Worm (Caenorhabditis elegans) whole organism, early embryonic: Measurements from ENCODE around the gene erp-44.2.

Experiments
- B0310.2 ChIP-seq: sonication (generic microtip); optimal IDR thresholded peaks from 2 replicates; lab custom pipeline; 2016; ENCODE audit warnings: mild to moderate bottlenecking, missing genetic modification characterization, missing compliant biosample characterization
- F13C5.2 ChIP-seq: sonication (generic microtip); optimal IDR thresholded peaks from 2 replicates; lab custom pipeline; 2017; ENCODE audit warnings: mild to moderate bottlenecking, missing genetic modification characterization, inconsistent platforms, missing compliant biosample characterization
- aly-1 ChIP-seq: sonication (generic microtip); optimal IDR thresholded peaks from 2 replicates; lab custom pipeline; 2016; ENCODE audit warnings: missing genetic modification characterization, missing compliant biosample characterization
- ama-1 ChIP-seq: fragments of 150-350 bp; optimal IDR thresholded peaks from 2 replicates; lab custom pipeline; 2014
- ceh-13 ChIP-seq: fragments of 200-800 bp; sonication (Bioruptor generic); optimal IDR thresholded peaks from 2 replicates; lab custom pipeline; 2018; ENCODE audit warnings: mild to moderate bottlenecking, missing genetic modification characterization, missing compliant biosample characterization
- ceh-36 ChIP-seq: sonication (generic microtip); optimal IDR thresholded peaks from 2 replicates; lab custom pipeline; 2016; ENCODE audit warnings: missing genetic modification characterization, inconsistent platforms, missing compliant biosample characterization
- ets-7 ChIP-seq: sonication (generic microtip); optimal IDR thresholded peaks from 2 replicates; lab custom pipeline; 2016; ENCODE audit warnings: missing genotype, missing genetic modification characterization, missing compliant biosample characterization
- flt-1 ChIP-seq: fragments of 200-800 bp; sonication (Bioruptor generic); IDR thresholded peaks from 2 replicates; pipeline ENCODE4 v1.3.6; 2022; ENCODE audit warnings: missing genetic modification characterization, missing compliant biosample characterization
- hmbx-1 ChIP-seq: sonication (generic microtip); optimal IDR thresholded peaks from 2 replicates; lab custom pipeline; 2016; ENCODE audit warnings: mild to moderate bottlenecking, missing genetic modification characterization, missing compliant biosample characterization
- hmg-4 ChIP-seq: fragments of 200-800 bp; sonication (Bioruptor generic); optimal IDR thresholded peaks from 2 replicates; lab custom pipeline; 2018; ENCODE audit warnings: mild to moderate bottlenecking, missing genetic modification characterization, missing compliant biosample characterization
- hnd-1 ChIP-seq: sonication (generic microtip); optimal IDR thresholded peaks from 2 replicates; lab custom pipeline; 2016; ENCODE audit warnings: missing genetic modification characterization, missing compliant biosample characterization
- pes-1 ChIP-seq: fragments of 200-800 bp; sonication (Bioruptor generic); IDR thresholded peaks from 2 replicates; pipeline ENCODE4 v1.3.6; 2022; ENCODE audit warnings: missing genetic modification reagents, missing genetic modification characterization, missing compliant biosample characterization
- scrt-1 ChIP-seq: fragments of 200-800 bp; sonication (Bioruptor generic); IDR thresholded peaks from 2 replicates; pipeline ENCODE4 v1.3.6; 2022; ENCODE audit warnings: missing genetic modification characterization, missing compliant biosample characterization
- sea-1 ChIP-seq: fragments of 200-800 bp; sonication (Bioruptor generic); conservative IDR thresholded peaks from 2 replicates; pipeline ENCODE4 v1.3.6; 2022; ENCODE audit warnings: missing genetic modification characterization, missing compliant biosample characterization
- tbx-11 ChIP-seq: fragments of 200-800 bp; sonication (Bioruptor generic); IDR thresholded peaks from 2 replicates; pipeline ENCODE4 v1.3.6; 2022; ENCODE audit warnings: missing genetic modification characterization, missing compliant biosample characterization
- tbx-37 ChIP-seq: fragments of 200-800 bp; sonication (Bioruptor generic); conservative IDR thresholded peaks from 2 replicates; pipeline ENCODE4 v1.3.6; 2022; ENCODE audit warnings: missing genetic modification reagents, missing genetic modification characterization, missing compliant biosample characterization
- tra-4 ChIP-seq: sonication (generic microtip); optimal IDR thresholded peaks from 2 replicates; lab custom pipeline; 2017; ENCODE audit warnings: missing genetic modification characterization, missing compliant biosample characterization

erp-44.2 gene

DNA sequence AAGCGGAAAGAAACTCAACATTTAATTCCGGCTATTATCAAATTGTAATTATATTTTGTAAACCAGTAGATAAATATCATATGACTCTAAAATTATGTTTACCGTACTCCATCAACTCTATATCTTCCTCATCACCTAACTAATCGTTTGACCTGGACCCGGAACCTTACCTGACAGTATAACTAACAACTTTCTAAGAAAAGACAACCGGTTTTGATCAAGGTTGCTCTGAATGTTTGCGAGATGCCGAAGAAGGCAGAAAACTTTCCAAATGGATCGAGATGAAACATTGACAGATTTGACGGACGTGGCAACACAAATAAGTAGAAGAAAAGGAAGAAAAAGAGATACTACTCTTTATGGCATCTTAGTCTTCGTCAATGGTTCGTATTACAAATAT is 9.8 kb downstream of the erp-44.2 start:
- TF ChIP-seq ets-7, result no peak
- no peak for TF ChIP-seq ceh-13 (GFP tag; lab: Kevin White, UChicago)
- TF ChIP-seq B0310.2, result no peak

ce11 chrIV:7822524-7822923 is 12.0 kb downstream of the erp-44.2 start, which contains the start of gene T14A8.2:
Gene T14A8.2 (minus strand): TSS chrIV:7822624.
- TF ChIP-seq tra-4 (tag; lab: Kevin White, UChicago) (no peak), ceh-36 (tag; lab: Kevin White, UChicago) (no peak), pes-1 (no peak), ets-7 (no peak), B0310.2 (no peak), hmg-4 (GFP tag; lab: Kevin White, UChicago) (no peak), ama-1 (lab: Kevin White, UChicago) (no peak), sea-1 (no peak), hmbx-1 (tag; lab: Kevin White, UChicago) (no peak), ceh-13 (GFP tag; lab: Kevin White, UChicago) (no peak), tbx-11 (no peak), tbx-37 (no peak), aly-1 (tag; lab: Kevin White, UChicago) (no peak), F13C5.2 (tag; lab: Kevin White, UChicago) (no peak), hnd-1 (tag; lab: Kevin White, UChicago) (no peak), scrt-1 (GFP tag; lab: Robert Waterston, UW) (no peak)

- TF ChIP-seq sea-1 (no peak), ama-1 (lab: Kevin White, UChicago) (no peak), scrt-1 (GFP tag; lab: Robert Waterston, UW) (no peak), tbx-11 (no peak), hnd-1 (tag; lab: Kevin White, UChicago) (no peak), hmg-4 (GFP tag; lab: Kevin White, UChicago) (no peak), aly-1 (tag; lab: Kevin White, UChicago) (no peak), ets-7 (no peak)
Observed at ce11 chrIV:7817852-7818251, 16.6 kb downstream of the erp-44.2 start, which contains the start of gene ric-3. Gene ric-3 (plus strand): TSS chrIV:7818251.

ce11 chrIV:7816402-7817102 is 17.9 kb downstream of the erp-44.2 start:
- TF ChIP-seq B0310.2 (no peak), hmg-4 (GFP tag; lab: Kevin White, UChicago) (no peak), flt-1 (no peak), F13C5.2 (tag; lab: Kevin White, UChicago) (no peak), sea-1 (no peak), ama-1 (lab: Kevin White, UChicago) (no peak), ceh-36 (tag; lab: Kevin White, UChicago) (no peak), aly-1 (tag; lab: Kevin White, UChicago) (no peak), ets-7 (no peak), tra-4 (tag; lab: Kevin White, UChicago) (no peak), scrt-1 (GFP tag; lab: Robert Waterston, UW) (no peak), pes-1 (no peak), hnd-1 (tag; lab: Kevin White, UChicago) (no peak), tbx-37 (no peak), hmbx-1 (tag; lab: Kevin White, UChicago) (no peak), tbx-11 (no peak), ceh-13 (GFP tag; lab: Kevin White, UChicago) (no peak)

DNA sequence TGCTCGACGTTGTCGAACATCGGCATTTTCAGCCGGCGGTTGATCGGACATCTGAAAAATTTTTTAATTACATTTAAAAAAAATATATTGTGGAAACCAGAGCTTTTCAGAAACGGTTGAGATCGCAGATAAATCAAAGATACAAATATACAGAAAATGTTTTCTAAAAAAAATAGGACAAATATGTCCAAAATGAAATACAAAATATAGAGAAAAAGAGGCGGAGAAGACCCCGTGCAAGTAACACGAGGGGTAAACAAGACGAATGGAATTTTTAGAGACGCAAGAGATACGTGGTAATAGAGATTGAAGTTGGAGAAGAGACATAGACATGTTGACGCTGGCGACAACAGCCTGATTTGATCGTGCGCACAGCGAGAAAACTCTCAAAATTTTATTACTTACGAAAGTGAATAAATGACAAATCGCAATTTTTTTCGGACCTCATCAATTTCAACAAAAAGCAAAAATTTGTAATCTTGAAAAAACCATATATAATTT is 18.7 kb downstream of the erp-44.2 start, which contains the start of gene cdgs-1:
cdgs-1 (minus strand) TSS at position 51 of the 501 bp plus-strand sequence.
- no peak for TF ChIP-seq ets-7
- no peak for TF ChIP-seq flt-1
- TF ChIP-seq sea-1, result no peak
- TF ChIP-seq pes-1, result no peak
- no peak for TF ChIP-seq ceh-13 (GFP tag; lab: Kevin White, UChicago)
- no peak for TF ChIP-seq scrt-1 (GFP tag; lab: Robert Waterston, UW)
- no peak for TF ChIP-seq ama-1 (lab: Kevin White, UChicago)
- TF ChIP-seq hmbx-1 (tag; lab: Kevin White, UChicago), result no peak
- TF ChIP-seq F13C5.2 (tag; lab: Kevin White, UChicago), result no peak
- no peak for TF ChIP-seq ceh-36 (tag; lab: Kevin White, UChicago)

DNA sequence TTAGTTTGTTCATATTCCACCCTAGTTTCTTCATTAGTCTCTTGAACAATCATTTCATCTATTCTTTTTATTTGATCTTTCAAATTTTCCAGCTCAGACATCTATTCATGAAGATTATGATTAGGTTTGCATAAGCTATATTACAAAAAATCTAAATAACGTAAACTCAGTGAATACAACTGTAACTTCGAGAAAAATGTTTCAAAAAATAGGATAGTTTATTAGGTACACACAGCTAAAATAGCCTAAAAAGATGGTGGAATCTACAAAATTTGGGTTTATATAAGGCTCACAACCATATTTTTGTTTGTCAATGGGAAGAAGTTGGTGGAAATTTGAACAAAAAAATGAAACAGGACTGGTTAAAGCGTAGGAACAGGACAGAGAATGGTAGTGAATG is 21.8 kb downstream of the erp-44.2 start, which contains the start of gene zgpa-1:
zgpa-1 (minus strand) TSS at position 101 of the 400 bp plus-strand sequence.
- no peak for TF ChIP-seq ceh-36 (tag; lab: Kevin White, UChicago)
- no peak for TF ChIP-seq ama-1 (lab: Kevin White, UChicago)
- no peak for TF ChIP-seq sea-1
- TF ChIP-seq flt-1, result no peak
- TF ChIP-seq aly-1 (tag; lab: Kevin White, UChicago), result no peak

ce11 chrIV:7808583-7808982 is 25.9 kb downstream of the erp-44.2 start, which contains the start of gene C33H5.1:
Gene C33H5.1 (plus strand): TSS chrIV:7808912.
- TF ChIP-seq tbx-11 (no peak), flt-1 (no peak), ets-7 (no peak), tbx-37 (no peak), ama-1 (lab: Kevin White, UChicago) (no peak), aly-1 (tag; lab: Kevin White, UChicago) (no peak), hmbx-1 (tag; lab: Kevin White, UChicago) (no peak), scrt-1 (GFP tag; lab: Robert Waterston, UW) (no peak), sea-1 (no peak), hnd-1 (tag; lab: Kevin White, UChicago) (no peak), tra-4 (tag; lab: Kevin White, UChicago) (no peak), F13C5.2 (tag; lab: Kevin White, UChicago) (no peak)

DNA sequence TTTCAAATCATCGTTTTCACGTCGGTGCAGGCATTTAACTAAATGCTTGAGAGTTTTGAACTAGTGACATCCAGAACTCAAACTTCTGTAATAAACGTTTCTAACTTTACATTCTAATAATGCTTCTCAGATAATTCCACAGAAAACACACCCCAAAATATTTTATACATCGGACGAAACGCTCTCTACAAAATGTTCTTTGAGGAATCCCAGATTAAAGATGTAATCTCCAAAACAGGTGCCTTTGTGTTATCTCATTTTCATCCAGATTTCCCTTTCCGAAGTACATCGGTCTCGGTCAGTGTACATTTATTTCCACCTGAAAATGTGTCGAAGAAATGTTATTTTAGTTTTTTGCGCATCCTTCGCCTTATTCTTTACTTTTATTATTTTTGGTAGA is 29.7 kb downstream of the erp-44.2 start, which contains the start of gene C33H5.2:
C33H5.2 (plus strand) TSS at position 301 of the 400 bp plus-strand sequence.
- TF ChIP-seq tbx-11 (no peak), sea-1 (no peak)
